Fruit fly (Drosophila melanogaster) whole organism, embryonic: ENCODE measurements around the gene LPCAT.

Experiments used
- Aef1 ChIP-seq: fragments of 200-800 bp; sonication (Bioruptor generic); IDR thresholded peaks from 3 replicates; pipeline ENCODE4 v1.3.6; 2022; ENCODE audit warnings: missing biosample characterization, missing genetic modification characterization
- CG10431 ChIP-seq: fragments of 200-800 bp; sonication (Bioruptor generic); optimal IDR thresholded peaks from 3 replicates; lab custom pipeline; 2018; ENCODE audit warnings: missing biosample characterization, mild to moderate bottlenecking, missing genetic modification characterization
- CG13287 ChIP-seq: fragments of 200-800 bp; sonication (Bioruptor generic); IDR thresholded peaks from 2 replicates; pipeline ENCODE4 v1.3.6; 2022; ENCODE audit warnings: missing biosample characterization, missing genetic modification characterization; ENCODE audit not compliant: partially characterized antibody
- CG13296 ChIP-seq: fragments of 200-800 bp; sonication (Bioruptor generic); optimal IDR thresholded peaks from 3 replicates; lab custom pipeline; 2018; ENCODE audit warnings: missing biosample characterization, mild to moderate bottlenecking, missing genetic modification characterization
- CG13775 ChIP-seq: fragments of 200-800 bp; sonication (Bioruptor generic); optimal IDR thresholded peaks from 3 replicates; lab custom pipeline; 2017; ENCODE audit warnings: missing biosample characterization, mild to moderate bottlenecking, missing genetic modification characterization
- CG14014 ChIP-seq: fragments of 200-800 bp; sonication (Bioruptor generic); IDR thresholded peaks from 2 replicates; pipeline ENCODE4 v1.3.6; 2022; ENCODE audit warnings: missing biosample characterization, missing genetic modification characterization
- CG14667 ChIP-seq: fragments of 200-800 bp; sonication (Bioruptor generic); IDR thresholded peaks from 2 replicates; pipeline ENCODE4 v1.3.6; 2022; ENCODE audit warnings: missing biosample characterization, missing genetic modification characterization
- CG15011 ChIP-seq: fragments of 200-800 bp; sonication (Bioruptor generic); optimal IDR thresholded peaks from 3 replicates; lab custom pipeline; 2018; ENCODE audit warnings: missing biosample characterization, mild to moderate bottlenecking, missing genetic modification characterization
- CG16863 ChIP-seq: fragments of 200-800 bp; sonication (Bioruptor generic); optimal IDR thresholded peaks from 3 replicates; lab custom pipeline; 2016; ENCODE audit warnings: missing biosample characterization, missing genetic modification characterization
- CG17328 ChIP-seq: fragments of 200-800 bp; sonication (Bioruptor generic); IDR thresholded peaks from 2 replicates; pipeline ENCODE4 v1.3.6; 2022; ENCODE audit warnings: missing biosample characterization, missing genetic modification characterization
- CG2712 ChIP-seq: fragments of 200-800 bp; optimal IDR thresholded peaks from 3 replicates; lab custom pipeline; 2019; ENCODE audit warnings: missing biosample characterization, mild to moderate bottlenecking, missing genetic modification characterization, moderate library complexity
- CG2889 ChIP-seq: fragments of 200-800 bp; sonication (Bioruptor generic); IDR thresholded peaks from 3 replicates; pipeline ENCODE4 v1.3.6; 2022; ENCODE audit warnings: missing biosample characterization, missing genetic modification characterization
- CG3065 ChIP-seq: fragments of 200-800 bp; sonication (Bioruptor generic); optimal IDR thresholded peaks from 2 replicates; lab custom pipeline; 2016; ENCODE audit warnings: missing biosample characterization, missing genetic modification characterization
- CG31441 ChIP-seq: fragments of 200-800 bp; sonication (Bioruptor generic); IDR thresholded peaks from 2 replicates; pipeline ENCODE4 v1.3.6; 2022; ENCODE audit warnings: missing biosample characterization, missing genetic modification characterization
- CG32532 ChIP-seq: fragments of 200-800 bp; sonication (Bioruptor generic); IDR thresholded peaks from 2 replicates; pipeline ENCODE4 v1.3.6; 2022; ENCODE audit warnings: missing biosample characterization, missing genetic modification characterization
- CG34376 ChIP-seq: fragments of 200-800 bp; sonication (Bioruptor generic); optimal IDR thresholded peaks from 2 replicates; lab custom pipeline; 2018; ENCODE audit warnings: missing biosample characterization, mild to moderate bottlenecking, missing genetic modification characterization
- CG34422 ChIP-seq: fragments of 200-800 bp; sonication (Bioruptor generic); IDR thresholded peaks from 3 replicates; pipeline ENCODE4 v1.3.6; 2022; ENCODE audit warnings: missing biosample characterization, missing genetic modification characterization
- CG4282 ChIP-seq: fragments of 200-800 bp; sonication (Bioruptor generic); optimal IDR thresholded peaks from 2 replicates; lab custom pipeline; 2016; ENCODE audit warnings: missing biosample characterization, missing genetic modification characterization
- CG4707 ChIP-seq: fragments of 200-800 bp; sonication (Bioruptor generic); optimal IDR thresholded peaks from 2 replicates; lab custom pipeline; 2018; ENCODE audit warnings: missing biosample characterization, mild to moderate bottlenecking, missing genetic modification characterization, moderate library complexity
- CG7372 ChIP-seq: fragments of 200-800 bp; sonication (Bioruptor generic); IDR thresholded peaks from 2 replicates; pipeline ENCODE4 v1.3.6; 2022; ENCODE audit warnings: missing biosample characterization, missing genetic modification characterization
- D ChIP-seq, 2 experiments: fragments of 200-800 bp in 1 of 2; fragments of >200 bp in 1 of 2; sonication (Bioruptor generic) in 1 of 2; optimal IDR thresholded peaks; 2 replicates in 1 of 2; 3 replicates in 1 of 2; lab custom pipeline; 2017; ENCODE audit warnings: mild to moderate bottlenecking in 1 of 2, missing biosample characterization in 1 of 2, missing genetic modification characterization in 1 of 2, missing genetic modification reagents in 1 of 2
- Dll ChIP-seq: fragments of 200-800 bp; sonication (Bioruptor generic); IDR thresholded peaks from 4 replicates; pipeline ENCODE4 v1.3.6; 2022; ENCODE audit warnings: missing biosample characterization, missing genetic modification characterization; ENCODE audit not compliant: partially characterized antibody
- Doc3 ChIP-seq: fragments of 200-800 bp; sonication (Bioruptor generic); IDR thresholded peaks from 3 replicates; pipeline ENCODE4 v1.3.6; 2022; ENCODE audit warnings: missing biosample characterization, missing genetic modification characterization; ENCODE audit not compliant: partially characterized antibody
- Hsf ChIP-seq: fragments of 200-800 bp; sonication (Bioruptor generic); optimal IDR thresholded peaks from 3 replicates; lab custom pipeline; 2016; ENCODE audit warnings: missing biosample characterization, missing genetic modification characterization
- Jarid2 ChIP-seq: fragments of 200-800 bp; sonication (Bioruptor generic); optimal IDR thresholded peaks from 3 replicates; lab custom pipeline; 2017; ENCODE audit warnings: mild to moderate bottlenecking, missing biosample characterization, missing genetic modification reagents, missing genetic modification characterization
- MTF-1 ChIP-seq: fragments of 200-800 bp; sonication (Bioruptor generic); optimal IDR thresholded peaks from 2 replicates; lab custom pipeline; 2018; ENCODE audit warnings: missing biosample characterization, mild to moderate bottlenecking, missing genetic modification characterization, borderline replicate concordance
- Myb ChIP-seq: fragments of 200-800 bp; sonication (Bioruptor generic); optimal IDR thresholded peaks from 2 replicates; lab custom pipeline; 2016; ENCODE audit warnings: missing biosample characterization, missing genetic modification characterization
- Opbp ChIP-seq: fragments of 200-800 bp; sonication (Bioruptor generic); IDR thresholded peaks from 3 replicates; pipeline ENCODE4 v1.3.6; 2022; ENCODE audit warnings: missing biosample characterization, missing genetic modification characterization; ENCODE audit not compliant: partially characterized antibody
- Rfx ChIP-seq: fragments of 200-800 bp; sonication (Bioruptor generic); IDR thresholded peaks from 2 replicates; pipeline ENCODE4 v1.3.6; 2022; ENCODE audit warnings: missing biosample characterization, missing genetic modification characterization
- Sox100B ChIP-seq: fragments of 200-800 bp; sonication (Bioruptor generic); optimal IDR thresholded peaks from 3 replicates; lab custom pipeline; 2018; ENCODE audit warnings: missing biosample characterization, mild to moderate bottlenecking, missing genetic modification characterization
- ash1 ChIP-seq: fragments of 200-800 bp; sonication (Bioruptor generic); optimal IDR thresholded peaks from 2 replicates; lab custom pipeline; 2018; ENCODE audit warnings: missing biosample characterization, mild to moderate bottlenecking, missing genetic modification characterization
- bbx ChIP-seq: fragments of 200-800 bp; sonication (Bioruptor generic); IDR thresholded peaks from 2 replicates; pipeline ENCODE4 v1.3.6; 2022; ENCODE audit warnings: missing biosample characterization, missing genetic modification characterization; ENCODE audit not compliant: partially characterized antibody
- bcd ChIP-seq: fragments of 200-800 bp; sonication (Bioruptor generic); optimal IDR thresholded peaks from 2 replicates; lab custom pipeline; 2017; ENCODE audit warnings: missing biosample characterization, mild to moderate bottlenecking, missing genetic modification characterization
- cwo ChIP-seq: fragments of 200-800 bp; sonication (Bioruptor generic); optimal IDR thresholded peaks from 3 replicates; lab custom pipeline; 2017; ENCODE audit warnings: missing biosample characterization, missing genetic modification characterization, mild to moderate bottlenecking, moderate library complexity, missing genetic modification reagents
- dan ChIP-seq: fragments of 200-800 bp; sonication (Bioruptor generic); IDR thresholded peaks from 2 replicates; pipeline ENCODE4 v1.3.6; 2022; ENCODE audit warnings: missing biosample characterization, missing genetic modification characterization
- disco-r ChIP-seq: fragments of 200-800 bp; sonication (Bioruptor generic); optimal IDR thresholded peaks from 2 replicates; lab custom pipeline; 2016; ENCODE audit warnings: missing biosample characterization, missing genetic modification characterization
- fd64A ChIP-seq: fragments of 200-800 bp; sonication (Bioruptor generic); optimal IDR thresholded peaks from 3 replicates; lab custom pipeline; 2018; ENCODE audit warnings: missing biosample characterization, mild to moderate bottlenecking, missing genetic modification characterization
- lov ChIP-seq, 2 experiments: fragments of 200-800 bp in 1 of 2; fragments of >200 bp in 1 of 2; sonication (Bioruptor generic) in 1 of 2; IDR thresholded peaks in 1 of 2; optimal IDR thresholded peaks in 1 of 2; 2 replicates in 1 of 2; 3 replicates in 1 of 2; pipeline versions ENCODE4 v1.3.6 to Lab custom; 2017 to 2022; ENCODE audit warnings: missing biosample characterization in 1 of 2, missing genetic modification characterization in 1 of 2
- nerfin-1 ChIP-seq: fragments of 200-800 bp; sonication (Bioruptor generic); optimal IDR thresholded peaks from 3 replicates; lab custom pipeline; 2019; ENCODE audit warnings: missing biosample characterization, mild to moderate bottlenecking, missing genetic modification characterization, moderate library complexity
- nmo ChIP-seq: fragments of 200-800 bp; sonication (Bioruptor generic); optimal IDR thresholded peaks from 2 replicates; lab custom pipeline; 2018; ENCODE audit warnings: missing biosample characterization, mild to moderate bottlenecking, missing genetic modification characterization, moderate library complexity
- pfk ChIP-seq: fragments of 200-800 bp; sonication (Bioruptor generic); optimal IDR thresholded peaks from 2 replicates; lab custom pipeline; 2018; ENCODE audit warnings: missing biosample characterization, mild to moderate bottlenecking, missing genetic modification characterization, moderate library complexity
- shn ChIP-seq: fragments of 200-800 bp; sonication (Bioruptor generic); optimal IDR thresholded peaks from 3 replicates; lab custom pipeline; 2016; ENCODE audit warnings: missing biosample characterization, missing genetic modification characterization
- sna ChIP-seq: fragments of 200-800 bp; sonication (Bioruptor generic); IDR thresholded peaks from 2 replicates; pipeline ENCODE4 v1.3.6; 2022; ENCODE audit warnings: missing biosample characterization, missing genetic modification characterization; ENCODE audit not compliant: partially characterized antibody
- sqz ChIP-seq: fragments of 200-800 bp; sonication (Bioruptor generic); optimal IDR thresholded peaks from 3 replicates; lab custom pipeline; 2018; ENCODE audit warnings: missing biosample characterization, mild to moderate bottlenecking, missing genetic modification characterization
- stc ChIP-seq: fragments of 200-800 bp; sonication (Bioruptor generic); IDR thresholded peaks from 2 replicates; pipeline ENCODE4 v1.3.6; 2022; ENCODE audit warnings: missing biosample characterization, missing genetic modification characterization
- tio ChIP-seq: fragments of 200-800 bp; sonication (Bioruptor generic); optimal IDR thresholded peaks from 2 replicates; lab custom pipeline; 2017; ENCODE audit warnings: missing biosample characterization, missing genetic modification characterization, inconsistent platforms
- vnd ChIP-seq: fragments of 200-800 bp; sonication (Bioruptor generic); IDR thresholded peaks from 3 replicates; pipeline ENCODE4 v1.3.6; 2022; ENCODE audit warnings: missing biosample characterization, missing genetic modification characterization; ENCODE audit not compliant: partially characterized antibody

The LPCAT gene

DNA sequence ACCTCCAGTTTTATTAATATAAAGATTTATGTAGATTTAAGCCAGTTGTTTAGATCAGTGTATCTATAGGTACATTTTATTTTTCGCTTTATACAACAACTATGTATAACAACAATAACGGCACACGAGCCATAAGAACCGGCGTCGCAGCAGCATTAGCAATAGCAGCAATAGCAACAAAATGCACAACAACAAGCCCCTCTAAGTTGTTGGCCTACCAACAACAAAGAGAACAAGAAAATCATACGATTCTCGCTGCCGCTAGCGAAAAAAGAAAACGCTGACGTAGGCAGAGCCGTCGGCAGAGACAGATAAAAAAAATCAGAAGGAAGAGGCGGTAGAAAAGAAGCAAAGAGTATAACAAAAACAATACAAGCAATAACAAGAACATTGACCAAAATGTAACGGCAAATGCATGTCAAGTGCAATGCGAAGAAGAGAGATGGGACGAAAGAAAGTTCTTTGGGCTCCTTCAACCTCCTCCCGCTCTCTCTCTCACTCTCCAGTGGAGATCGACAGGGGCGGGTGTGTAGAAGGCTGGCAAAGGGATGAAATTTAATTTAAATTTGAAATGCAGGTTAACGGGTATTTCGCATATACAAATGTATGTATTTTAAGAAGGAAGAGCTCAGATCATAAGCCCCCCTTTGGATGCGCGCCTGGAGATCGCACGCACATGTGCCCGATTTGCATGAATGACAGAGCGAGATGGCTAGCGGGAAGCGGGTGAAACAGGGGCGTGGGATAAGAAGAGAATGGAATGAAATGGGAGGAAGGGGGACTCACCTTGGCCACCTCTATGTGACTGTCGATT is 884 bp downstream of the LPCAT start (continued):
- TF ChIP-seq MTF-1 (GFP tag; lab: Kevin White, UChicago) (peak; percentile 95), CG34422 (GFP tag; lab: Robert Waterston, UW) (peak; percentile 99), tio (GFP tag; lab: Kevin White, UChicago) (peak; percentile 97), shn (peak; percentile 98), Doc3 (GFP tag; lab: Robert Waterston, UW) (no peak), bbx (GFP tag; lab: Robert Waterston, UW) (no peak), CG32532 (GFP tag; lab: Robert Waterston, UW) (peak; percentile 99), CG2712 (tag; lab: Kevin White, UChicago) (peak; percentile 99), CG13296 (GFP tag; lab: Kevin White, UChicago) (peak; percentile 87), Opbp (GFP tag; lab: Robert Waterston, UW) (no peak), Myb (GFP tag; lab: Kevin White, UChicago) (peak; percentile 93), stc (GFP tag; lab: Robert Waterston, UW) (peak; percentile 98), nerfin-1 (tag; lab: Kevin White, UChicago) (peak; percentile 93), CG16863 (GFP tag; lab: Kevin White, UChicago) (peak; percentile 99), bcd (GFP tag; lab: Kevin White, UChicago) (peak; percentile 98), Sox100B (GFP tag; lab: Kevin White, UChicago) (peak; percentile 93), D (optimal IDR thresholded peaks at IDR 0.05; lab: Kevin White, UChicago) (no peak), D (GFP tag; optimal IDR thresholded peaks at IDR 0.05; lab: Kevin White, UChicago) (peak; percentile 99), Hsf (GFP tag; lab: Kevin White, UChicago) (peak; percentile 99), ash1 (peak; percentile 89), Rfx (GFP tag; lab: Robert Waterston, UW) (peak; percentile 99), CG34376 (GFP tag; lab: Kevin White, UChicago) (peak; percentile 76), vnd (GFP tag; lab: Robert Waterston, UW) (no peak), CG14667 (peak; percentile 99), CG17328 (GFP tag; lab: Robert Waterston, UW) (peak; percentile 99), CG10431 (GFP tag; lab: Kevin White, UChicago) (peak; percentile 92), Jarid2 (GFP tag; lab: Kevin White, UChicago) (peak; percentile 84), lov (optimal IDR thresholded peaks at IDR 0.05; lab: Kevin White, UChicago) (no peak), lov (GFP tag; IDR thresholded peaks at IDR 0.05; lab: Robert Waterston, UW) (peak; percentile 99), CG13775 (peak; percentile 98), CG15011 (GFP tag; lab: Kevin White, UChicago) (peak; percentile 94), Aef1 (peak; percentile 98), Dll (GFP tag; lab: Robert Waterston, UW) (no peak), cwo (GFP tag; lab: Kevin White, UChicago) (peak; percentile 95), CG14014 (GFP tag; lab: Robert Waterston, UW) (peak; percentile 98), CG31441 (GFP tag; lab: Robert Waterston, UW) (peak; percentile 95), CG7372 (GFP tag; lab: Robert Waterston, UW) (peak; percentile 97), CG13287 (GFP tag; lab: Robert Waterston, UW) (no peak), sqz (GFP tag; lab: Kevin White, UChicago) (peak; percentile 93), CG2889 (GFP tag; lab: Robert Waterston, UW) (peak; percentile 98), nmo (peak; percentile 99), fd64A (GFP tag; lab: Kevin White, UChicago) (peak; percentile 97), CG4707 (GFP tag; lab: Kevin White, UChicago) (peak; percentile 96), dan (GFP tag; lab: Robert Waterston, UW) (peak; percentile 99), CG3065 (GFP tag; lab: Kevin White, UChicago) (peak; percentile 97), CG4282 (GFP tag; lab: Kevin White, UChicago) (peak; percentile 95), sna (GFP tag; lab: Robert Waterston, UW) (no peak), disco-r (GFP tag; lab: Kevin White, UChicago) (peak; percentile 97), pfk (GFP tag; lab: Kevin White, UChicago) (no peak)
